Worm (Caenorhabditis elegans) whole organism, young adult: Measurements from ENCODE around the gene scp-1.

Experiments
- B0035.1 ChIP-seq: sonication (generic microtip); optimal IDR thresholded peaks from 2 replicates; lab custom pipeline; 2016; ENCODE audit warnings: missing genetic modification characterization, mild to moderate bottlenecking, missing compliant biosample characterization, missing genotype, missing genetic modification reagents
- C17E4.6 ChIP-seq: fragments of 200-800 bp; sonication (Bioruptor generic); IDR thresholded peaks from 2 replicates; pipeline ENCODE4 v1.3.6; 2022; ENCODE audit warnings: missing genetic modification reagents, missing genetic modification characterization, missing compliant biosample characterization
- F10E7.11 ChIP-seq: sonication (generic microtip); optimal IDR thresholded peaks from 2 replicates; lab custom pipeline; 2017; ENCODE audit warnings: mild to moderate bottlenecking, missing genetic modification characterization, moderate library complexity, missing compliant biosample characterization
- K12H6.12 ChIP-seq: fragments of 200-800 bp; sonication (Bioruptor generic); optimal IDR thresholded peaks from 2 replicates; lab custom pipeline; 2018; ENCODE audit warnings: mild to moderate bottlenecking, missing genetic modification characterization, missing compliant biosample characterization
- akir-1 ChIP-seq: fragments of 200-800 bp; sonication (Bioruptor generic); optimal IDR thresholded peaks from 2 replicates; lab custom pipeline; 2018; ENCODE audit warnings: mild to moderate bottlenecking, missing genetic modification characterization, moderate library complexity, missing compliant biosample characterization
- aptf-2 ChIP-seq: fragments of 200-800 bp; sonication (Bioruptor generic); conservative IDR thresholded peaks from 2 replicates; pipeline ENCODE4 v1.3.6; 2022; ENCODE audit warnings: missing genetic modification reagents, missing genetic modification characterization, missing compliant biosample characterization
- attf-3 ChIP-seq: fragments of 200-800 bp; sonication (Bioruptor generic); conservative IDR thresholded peaks from 2 replicates; pipeline ENCODE4 v1.3.6; 2022; ENCODE audit warnings: missing genetic modification reagents, missing genetic modification characterization, missing compliant biosample characterization
- bed-1 ChIP-seq: fragments of 200-800 bp; sonication (Bioruptor generic); IDR thresholded peaks from 2 replicates; pipeline ENCODE4 v1.3.6; 2022; ENCODE audit warnings: missing genetic modification reagents, missing genetic modification characterization, missing compliant biosample characterization
- bed-2 ChIP-seq: fragments of 200-800 bp; sonication (Bioruptor generic); IDR thresholded peaks from 2 replicates; pipeline ENCODE4 v1.3.6; 2022; ENCODE audit warnings: missing genetic modification reagents, missing genetic modification characterization, missing compliant biosample characterization
- ccch-3 ChIP-seq: fragments of 200-800 bp; sonication (Bioruptor generic); optimal IDR thresholded peaks from 2 replicates; lab custom pipeline; 2018; ENCODE audit warnings: mild to moderate bottlenecking, missing genetic modification characterization, missing compliant biosample characterization
- cebp-1 ChIP-seq, 2 experiments: fragments of 200-800 bp in 1 of 2; sonication (Bioruptor generic) in 1 of 2; sonication (generic microtip) in 1 of 2; IDR thresholded peaks in 1 of 2; optimal IDR thresholded peaks in 1 of 2; 2 replicates each; pipeline versions ENCODE4 v1.3.6 to Lab custom; 2017 to 2022; ENCODE audit warnings: missing compliant biosample characterization in 2 of 2, missing genetic modification characterization in 2 of 2, mild to moderate bottlenecking in 1 of 2, missing genetic modification reagents in 1 of 2, moderate library complexity in 1 of 2
- ceh-100 ChIP-seq: fragments of 200-800 bp; sonication (Bioruptor generic); IDR thresholded peaks from 2 replicates; pipeline ENCODE4 v1.3.6; 2022; ENCODE audit warnings: missing genetic modification reagents, missing genetic modification characterization, missing compliant biosample characterization
- ceh-40 ChIP-seq: fragments of 200-800 bp; sonication (Bioruptor generic); IDR thresholded peaks from 2 replicates; pipeline ENCODE4 v1.3.6; 2022; ENCODE audit warnings: missing genetic modification characterization, missing compliant biosample characterization
- egrh-3 ChIP-seq: fragments of 200-800 bp; sonication (Bioruptor generic); IDR thresholded peaks from 2 replicates; pipeline ENCODE4 v1.3.6; 2022; ENCODE audit warnings: missing genetic modification reagents, missing genetic modification characterization, missing compliant biosample characterization
- ekl-4 ChIP-seq: fragments of 200-800 bp; sonication (Bioruptor generic); IDR thresholded peaks from 2 replicates; pipeline ENCODE4 v1.3.6; 2022; ENCODE audit warnings: missing genetic modification reagents, missing genetic modification characterization, missing compliant biosample characterization
- hlh-12 ChIP-seq: sonication (generic microtip); optimal IDR thresholded peaks from 2 replicates; lab custom pipeline; 2016; ENCODE audit warnings: missing genetic modification characterization, missing compliant biosample characterization
- hsf-1 ChIP-seq: fragments of 200-800 bp; sonication (Bioruptor generic); IDR thresholded peaks from 2 replicates; pipeline ENCODE4 v1.3.6; 2022; ENCODE audit warnings: missing genetic modification reagents, missing genetic modification characterization, missing compliant biosample characterization
- let-526 ChIP-seq: fragments of 200-800 bp; sonication (Bioruptor generic); IDR thresholded peaks from 2 replicates; pipeline ENCODE4 v1.3.6; 2022; ENCODE audit warnings: missing genetic modification reagents, missing genetic modification characterization, missing compliant biosample characterization
- let-607 ChIP-seq, 2 experiments: fragments of 200-800 bp in 1 of 2; sonication (Bioruptor generic) in 1 of 2; sonication (generic microtip) in 1 of 2; optimal IDR thresholded peaks; 2 replicates each; lab custom pipeline; 2016 to 2018; ENCODE audit warnings: mild to moderate bottlenecking in 2 of 2, missing compliant biosample characterization in 2 of 2, missing genetic modification characterization in 2 of 2, moderate library complexity in 2 of 2, missing genotype in 1 of 2
- lin-26 ChIP-seq: fragments of 200-800 bp; sonication (Bioruptor generic); IDR thresholded peaks from 2 replicates; pipeline ENCODE4 v1.3.6; 2022; ENCODE audit warnings: missing genetic modification reagents, missing genetic modification characterization, missing compliant biosample characterization
- lin-40 ChIP-seq: sonication (generic microtip); optimal IDR thresholded peaks from 2 replicates; lab custom pipeline; 2016; ENCODE audit warnings: missing genetic modification characterization, mild to moderate bottlenecking, missing compliant biosample characterization, missing genotype, missing genetic modification reagents
- lsl-1 ChIP-seq: fragments of 200-800 bp; sonication (Bioruptor generic); optimal IDR thresholded peaks from 2 replicates; lab custom pipeline; 2018; ENCODE audit warnings: mild to moderate bottlenecking, missing genetic modification characterization, moderate library complexity, missing compliant biosample characterization
- madf-10 ChIP-seq: sonication (generic microtip); optimal IDR thresholded peaks from 2 replicates; lab custom pipeline; 2016; ENCODE audit warnings: mild to moderate bottlenecking, missing genetic modification characterization, missing compliant biosample characterization
- madf-8 ChIP-seq: fragments of 200-800 bp; sonication (Bioruptor generic); conservative IDR thresholded peaks from 2 replicates; pipeline ENCODE4 v1.3.6; 2022; ENCODE audit warnings: missing genetic modification reagents, missing genetic modification characterization, missing compliant biosample characterization
- mxl-1 ChIP-seq: sonication (generic microtip); optimal IDR thresholded peaks from 2 replicates; lab custom pipeline; 2016; ENCODE audit warnings: missing genetic modification characterization, missing compliant biosample characterization
- nfya-1 ChIP-seq: sonication (generic microtip); optimal IDR thresholded peaks from 2 replicates; lab custom pipeline; 2017; ENCODE audit warnings: antibody characterized with exemption, missing compliant biosample characterization, missing genetic modification characterization, borderline replicate concordance; ENCODE audit not compliant: insufficient read depth
- nfyb-1 ChIP-seq: fragments of 200-800 bp; sonication (Bioruptor generic); IDR thresholded peaks from 2 replicates; pipeline ENCODE4 v1.3.6; 2022; ENCODE audit warnings: missing genetic modification reagents, missing genetic modification characterization, missing compliant biosample characterization
- nhr-80 ChIP-seq: sonication (generic microtip); optimal IDR thresholded peaks from 2 replicates; lab custom pipeline; 2016; ENCODE audit warnings: missing genetic modification characterization, missing compliant biosample characterization
- pbrm-1 ChIP-seq: fragments of 200-800 bp; sonication (Bioruptor generic); IDR thresholded peaks from 2 replicates; pipeline ENCODE4 v1.3.6; 2022; ENCODE audit warnings: missing genetic modification reagents, missing genetic modification characterization, missing compliant biosample characterization
- rcor-1 ChIP-seq: fragments of 200-800 bp; sonication (Bioruptor generic); IDR thresholded peaks from 2 replicates; pipeline ENCODE4 v1.3.6; 2022; ENCODE audit warnings: missing genetic modification reagents, missing genetic modification characterization, missing compliant biosample characterization
- snpc-1.1 ChIP-seq: sonication (generic microtip); optimal IDR thresholded peaks from 2 replicates; lab custom pipeline; 2017; ENCODE audit warnings: missing genetic modification characterization, mild to moderate bottlenecking, missing compliant biosample characterization, antibody characterized with exemption, moderate library complexity, missing genotype, missing genetic modification reagents; ENCODE audit not compliant: insufficient read depth
- snpc-3.4 ChIP-seq: sonication (generic microtip); optimal IDR thresholded peaks from 2 replicates; lab custom pipeline; 2017; ENCODE audit warnings: missing genetic modification characterization, mild to moderate bottlenecking, missing compliant biosample characterization, antibody characterized with exemption, moderate library complexity, missing genotype, missing genetic modification reagents
- snpc-4 ChIP-seq, 5 experiments: fragments of 150-350 bp in 1 of 5; sonication (generic microtip) in 4 of 5; optimal IDR thresholded peaks; 2 replicates each; lab custom pipeline; 2014 to 2018; ENCODE audit warnings: missing genetic modification characterization in 5 of 5, missing biosample characterization in 3 of 5, antibody characterized with exemption in 2 of 5, mild to moderate bottlenecking in 2 of 5, missing compliant biosample characterization in 2 of 5, missing genotype in 2 of 5, moderate library complexity in 2 of 5, missing genetic modification reagents in 1 of 5
- sptf-2 ChIP-seq: fragments of 200-800 bp; sonication (Bioruptor generic); optimal IDR thresholded peaks from 2 replicates; lab custom pipeline; 2018; ENCODE audit warnings: mild to moderate bottlenecking, missing genetic modification characterization, missing compliant biosample characterization
- tbp1 ChIP-seq: fragments of 200-800 bp; sonication (Bioruptor generic); optimal IDR thresholded peaks from 2 replicates; lab custom pipeline; 2018; ENCODE audit warnings: mild to moderate bottlenecking, missing genetic modification characterization, missing compliant biosample characterization
- unc-130 ChIP-seq: sonication (generic microtip); optimal IDR thresholded peaks from 2 replicates; lab custom pipeline; 2016; ENCODE audit warnings: missing genetic modification reagents, missing genetic modification characterization, missing compliant biosample characterization
- unc-62 ChIP-seq: fragments of 150-350 bp; optimal IDR thresholded peaks from 2 replicates; lab custom pipeline; 2014; ENCODE audit warnings: missing biosample characterization, missing genetic modification reagents, missing genetic modification characterization
- zfh-2 ChIP-seq: fragments of 200-800 bp; sonication (Bioruptor generic); conservative IDR thresholded peaks from 2 replicates; pipeline ENCODE4 v1.3.6; 2022; ENCODE audit warnings: missing genetic modification reagents, missing genetic modification characterization, missing compliant biosample characterization
- ztf-22 ChIP-seq: fragments of 200-800 bp; sonication (Bioruptor generic); optimal IDR thresholded peaks from 2 replicates; lab custom pipeline; 2018; ENCODE audit warnings: mild to moderate bottlenecking, missing genetic modification characterization, moderate library complexity, missing compliant biosample characterization
- ztf-25 ChIP-seq: fragments of 200-800 bp; sonication (Bioruptor generic); IDR thresholded peaks from 2 replicates; pipeline ENCODE4 v1.3.6; 2022; ENCODE audit warnings: missing genetic modification reagents, missing genetic modification characterization, missing compliant biosample characterization
- ztf-26 ChIP-seq: sonication (generic microtip); optimal IDR thresholded peaks from 2 replicates; lab custom pipeline; 2017; ENCODE audit warnings: missing genetic modification characterization, missing compliant biosample characterization
- ztf-28 ChIP-seq: fragments of 200-800 bp; sonication (Bioruptor generic); IDR thresholded peaks from 2 replicates; pipeline ENCODE4 v1.3.6; 2022; ENCODE audit warnings: missing genetic modification reagents, missing genetic modification characterization, missing compliant biosample characterization
- ztf-6 ChIP-seq: fragments of 200-800 bp; sonication (Bioruptor generic); IDR thresholded peaks from 2 replicates; pipeline ENCODE4 v1.3.6; 2022; ENCODE audit warnings: missing genetic modification reagents, missing genetic modification characterization, missing compliant biosample characterization

scp-1 gene

ce11 chrII:9347444-9347843, 13.6 kb downstream of the scp-1 start:
- TF ChIP-seq ceh-100 (no peak), ztf-6 (GFP tag; lab: Robert Waterston, UW) (no peak), let-607 (tag; optimal IDR thresholded peaks at IDR 0.05; lab: Kevin White, UChicago) (no peak), bed-1 (no peak), akir-1 (GFP tag; lab: Kevin White, UChicago) (no peak), lin-26 (GFP tag; lab: Robert Waterston, UW) (no peak), C17E4.6 (GFP tag; lab: Robert Waterston, UW) (no peak), pbrm-1 (GFP tag; lab: Robert Waterston, UW) (no peak)
- TF ChIP-seq, all 124 proteins: peak for 0

DNA sequence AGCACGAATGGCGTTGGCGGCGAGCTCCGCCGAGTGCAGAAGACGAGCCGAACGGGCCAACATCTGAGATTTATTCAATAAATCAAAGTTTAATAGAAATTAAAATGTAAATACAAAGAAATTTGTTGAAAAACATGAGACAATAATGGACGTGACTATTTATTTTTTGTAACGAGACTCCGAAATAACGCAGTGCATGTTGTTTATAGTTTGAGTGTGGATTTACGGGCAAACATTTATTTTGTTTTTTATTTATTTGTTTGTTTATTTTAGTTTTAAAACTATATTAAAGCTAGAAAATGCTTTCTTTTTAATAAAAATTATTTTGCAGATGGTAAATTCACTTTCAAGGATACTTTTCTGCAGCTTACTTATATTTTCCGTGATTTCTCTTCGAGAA, 18.9 kb downstream of the scp-1 start, which contains the start of the genes sdhb-1 and cup-15:
sdhb-1 (minus strand) TSS at position 63 of the 400 bp plus-strand sequence.
cup-15 (plus strand) TSS at position 332 of the 400 bp plus-strand sequence.
- TF ChIP-seq snpc-3.4: no peak
- TF ChIP-seq attf-3: peak; percentile 87

DNA sequence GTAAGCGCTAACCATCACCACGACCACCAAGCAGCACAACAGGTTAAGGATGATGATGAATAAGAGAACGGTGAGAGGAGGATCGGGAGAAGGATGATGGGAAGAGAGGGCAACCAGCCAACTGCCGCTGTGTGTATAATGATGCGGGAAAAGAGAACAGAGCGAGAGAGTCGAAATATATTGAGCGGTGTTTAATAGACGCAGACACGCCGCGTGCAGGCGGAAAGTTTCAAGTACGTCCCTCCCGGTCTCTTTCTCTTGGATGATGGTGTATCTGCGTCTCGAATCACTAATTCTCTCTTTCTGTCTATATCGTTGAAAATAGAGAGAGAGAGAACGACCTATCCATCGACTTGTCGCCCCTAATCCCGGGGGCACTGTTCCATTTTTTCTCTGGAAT, 22.9 kb downstream of the scp-1 start:
- TF ChIP-seq bed-2 (GFP tag; lab: Robert Waterston, UW) (no peak), unc-62 (GFP tag; lab: Kevin White, UChicago) (no peak), snpc-4 (GFP tag; optimal IDR thresholded peaks at IDR 0.05; lab: Kevin White, UChicago) (no peak), snpc-4 (tag; optimal IDR thresholded peaks at IDR 0.05; lab: Kevin White, UChicago) (no peak), attf-3 (no peak), nhr-80 (tag; lab: Kevin White, UChicago) (no peak), ztf-28 (GFP tag; lab: Robert Waterston, UW) (no peak), lin-40 (tag; lab: Kevin White, UChicago) (peak; percentile 8), B0035.1 (tag; lab: Kevin White, UChicago) (no peak), ztf-22 (GFP tag; lab: Kevin White, UChicago) (no peak), cebp-1 (GFP tag; IDR thresholded peaks at IDR 0.05; lab: Robert Waterston, UW) (no peak), cebp-1 (tag; optimal IDR thresholded peaks at IDR 0.05; lab: Kevin White, UChicago) (peak; percentile 43), snpc-1.1 (tag; lab: Kevin White, UChicago) (no peak), hsf-1 (GFP tag; lab: Robert Waterston, UW) (no peak), let-526 (GFP tag; lab: Robert Waterston, UW) (no peak), aptf-2 (GFP tag; lab: Robert Waterston, UW) (no peak), F10E7.11 (tag; lab: Kevin White, UChicago) (no peak), ccch-3 (no peak), madf-10 (tag; lab: Kevin White, UChicago) (no peak), rcor-1 (GFP tag; lab: Robert Waterston, UW) (0 out of 2 replicates have a peak, but pooled peaks have one; percentile 8), ztf-26 (tag; lab: Kevin White, UChicago) (no peak), pbrm-1 (GFP tag; lab: Robert Waterston, UW) (no peak), nfyb-1 (GFP tag; lab: Robert Waterston, UW) (0 out of 2 replicates have a peak, but pooled peaks have one; percentile 54), lsl-1 (no peak), nfya-1 (tag; lab: Kevin White, UChicago) (no peak), hlh-12 (no peak), tbp1 (GFP tag; lab: Kevin White, UChicago) (peak; percentile 9), sptf-2 (GFP tag; lab: Kevin White, UChicago) (no peak), ceh-100 (no peak), madf-8 (no peak), ztf-25 (GFP tag; lab: Robert Waterston, UW) (no peak), zfh-2 (peak; percentile 43; the same call in 1 of the 2 replicates), unc-130 (no peak), K12H6.12 (tag; lab: Kevin White, UChicago) (no peak), mxl-1 (tag; lab: Kevin White, UChicago) (no peak), egrh-3 (GFP tag; lab: Robert Waterston, UW) (no peak), ceh-40 (GFP tag; lab: Robert Waterston, UW) (no peak), ekl-4 (GFP tag; lab: Robert Waterston, UW) (0 out of 2 replicates have a peak, but pooled peaks have one; percentile 23)
